Worm (Caenorhabditis elegans): Measurements from ENCODE around the gene F14F9.8.

DNA sequence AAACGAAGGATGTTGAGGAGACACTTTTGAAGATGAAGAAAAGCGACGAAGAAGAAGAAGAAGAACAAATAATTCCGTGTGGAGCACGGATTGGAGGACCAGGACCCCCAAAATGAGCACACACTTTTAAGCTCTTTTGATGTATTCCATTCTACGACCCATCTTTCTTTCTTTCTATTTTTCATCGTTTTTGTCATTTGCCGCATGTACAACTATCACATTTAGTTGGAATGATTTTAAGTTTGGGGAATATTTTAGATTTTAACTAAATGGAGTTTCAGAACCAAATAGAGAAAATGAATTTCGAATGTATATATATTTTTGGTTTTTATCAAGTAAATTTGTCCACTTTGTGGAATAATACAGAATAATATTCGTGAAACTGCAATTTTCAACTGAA lies 31.2 kb upstream of the F14F9.8 start, which contains the start of gene unc-46:
- TF ChIP-seq pros-1 (tag; optimal IDR thresholded peaks at IDR 0.05) = no peak
- TF ChIP-seq K02D7.2 (tag; optimal IDR thresholded peaks at IDR 0.05) = no peak
- TF ChIP-seq nhr-11 (tag; optimal IDR thresholded peaks at IDR 0.05) = no peak
- no peak for TF ChIP-seq tbx-2 (tag; optimal IDR thresholded peaks at IDR 0.05)
- TF ChIP-seq elt-2 (tag; optimal IDR thresholded peaks at IDR 0.05) = no peak
- no peak for TF ChIP-seq ahr-1 (tag; optimal IDR thresholded peaks at IDR 0.05)
- no peak for TF ChIP-seq tbx-7 (tag; optimal IDR thresholded peaks at IDR 0.05)
- TF ChIP-seq ceh-18 (tag; optimal IDR thresholded peaks at IDR 0.05) = no peak
- no peak for TF ChIP-seq unc-42 (tag; optimal IDR thresholded peaks at IDR 0.05)
- no peak for TF ChIP-seq ama-1 (optimal IDR thresholded peaks at IDR 0.05)
- no peak for TF ChIP-seq lin-11 (tag; optimal IDR thresholded peaks at IDR 0.05)
